Worm (Caenorhabditis elegans) whole organism, L1 larva: Measurements from ENCODE around the gene F23H11.5.

Experiments
- C16A3.4 ChIP-seq: fragments of 150-350 bp; optimal IDR thresholded peaks from 2 replicates; lab custom pipeline; 2014; ENCODE audit warnings: missing biosample characterization, missing genetic modification characterization
- C34B4.2 ChIP-seq: sonication (generic microtip); optimal IDR thresholded peaks from 2 replicates; lab custom pipeline; 2017; ENCODE audit warnings: mild to moderate bottlenecking, missing genetic modification characterization, missing compliant biosample characterization
- Y116A8C.19 ChIP-seq: sonication (generic microtip); optimal IDR thresholded peaks from 2 replicates; lab custom pipeline; 2016; ENCODE audit warnings: missing compliant biosample characterization, missing genetic modification characterization, borderline replicate concordance
- alr-1 ChIP-seq: fragments of 200-800 bp; sonication (Bioruptor generic); optimal IDR thresholded peaks from 2 replicates; lab custom pipeline; 2018; ENCODE audit warnings: borderline replicate concordance, mild to moderate bottlenecking, missing genetic modification characterization, missing compliant biosample characterization
- ama-1 ChIP-seq: fragments of 150-350 bp; optimal IDR thresholded peaks from 2 replicates; lab custom pipeline; 2014
- ceh-63 ChIP-seq: fragments of 200-800 bp; sonication (Bioruptor generic); optimal IDR thresholded peaks from 2 replicates; lab custom pipeline; 2018; ENCODE audit warnings: mild to moderate bottlenecking, missing genetic modification characterization, missing compliant biosample characterization
- ceh-8 ChIP-seq: fragments of 200-800 bp; sonication (Bioruptor generic); optimal IDR thresholded peaks from 2 replicates; lab custom pipeline; 2018; ENCODE audit warnings: mild to moderate bottlenecking, missing genetic modification characterization, moderate library complexity, missing compliant biosample characterization
- ceh-88 ChIP-seq: fragments of 200-800 bp; sonication (Bioruptor generic); IDR thresholded peaks from 2 replicates; pipeline ENCODE4 v1.3.6; 2022; ENCODE audit warnings: missing genetic modification characterization, missing compliant biosample characterization
- dsc-1 ChIP-seq: sonication (generic microtip); optimal IDR thresholded peaks from 2 replicates; lab custom pipeline; 2016; ENCODE audit warnings: mild to moderate bottlenecking, missing genetic modification characterization, missing compliant biosample characterization
- efl-1 ChIP-seq, 4 experiments: fragments of 150-350 bp; optimal IDR thresholded peaks in 3 of 4; peaks in 1 of 4; 1 replicate in 1 of 4; 2 replicates in 3 of 4; lab custom pipeline; 2014; ENCODE audit warnings: missing biosample characterization in 2 of 4, missing genetic modification characterization in 2 of 4, missing genetic modification reagents in 2 of 4
- efl-3 ChIP-seq: fragments of 200-800 bp; sonication (Bioruptor generic); optimal IDR thresholded peaks from 2 replicates; lab custom pipeline; 2018; ENCODE audit warnings: mild to moderate bottlenecking, missing genetic modification characterization, missing compliant biosample characterization
- elt-2 ChIP-seq: sonication (generic microtip); optimal IDR thresholded peaks from 2 replicates; lab custom pipeline; 2016; ENCODE audit warnings: missing genetic modification characterization, mild to moderate bottlenecking, inconsistent platforms, missing compliant biosample characterization, missing genetic modification reagents
- fkh-8 ChIP-seq: sonication (generic microtip); optimal IDR thresholded peaks from 2 replicates; lab custom pipeline; 2016; ENCODE audit warnings: mild to moderate bottlenecking, missing genetic modification characterization, missing compliant biosample characterization
- hlh-4 ChIP-seq: sonication (generic microtip); optimal IDR thresholded peaks from 2 replicates; lab custom pipeline; 2016; ENCODE audit warnings: mild to moderate bottlenecking, missing genetic modification characterization, missing compliant biosample characterization
- hpl-2 ChIP-seq: fragments of 150-350 bp; optimal IDR thresholded peaks from 2 replicates; lab custom pipeline; 2014; ENCODE audit warnings: missing biosample characterization, missing genetic modification reagents, missing genetic modification characterization
- irx-1 ChIP-seq: sonication (generic microtip); optimal IDR thresholded peaks from 2 replicates; lab custom pipeline; 2016; ENCODE audit warnings: missing genetic modification characterization, missing compliant biosample characterization
- jun-1 ChIP-seq: fragments of 150-350 bp; optimal IDR thresholded peaks from 2 replicates; lab custom pipeline; 2014; ENCODE audit warnings: missing biosample characterization, missing genetic modification reagents, missing genetic modification characterization
- lin-13 ChIP-seq: fragments of 150-350 bp; optimal IDR thresholded peaks from 2 replicates; lab custom pipeline; 2014; ENCODE audit warnings: missing biosample characterization, missing genetic modification reagents, missing genetic modification characterization
- lin-35 ChIP-seq, 2 experiments: fragments of 150-350 bp; optimal IDR thresholded peaks; 2 replicates each; lab custom pipeline; 2014; ENCODE audit warnings: missing biosample characterization in 2 of 2, missing genetic modification characterization in 2 of 2, missing genetic modification reagents in 2 of 2
- lin-39 ChIP-seq: fragments of 150-350 bp; optimal IDR thresholded peaks from 2 replicates; lab custom pipeline; 2014; ENCODE audit warnings: missing biosample characterization, missing genetic modification reagents, missing genetic modification characterization
- lir-3 ChIP-seq: sonication (generic microtip); optimal IDR thresholded peaks from 2 replicates; lab custom pipeline; 2016; ENCODE audit warnings: mild to moderate bottlenecking, missing genetic modification characterization, moderate library complexity, missing compliant biosample characterization; ENCODE audit not compliant: poor library complexity
- lsy-2 ChIP-seq, 2 experiments: fragments of 150-350 bp; optimal IDR thresholded peaks; 2 replicates each; lab custom pipeline; 2014; ENCODE audit warnings: missing biosample characterization in 2 of 2, missing genetic modification characterization in 2 of 2
- mab-9 ChIP-seq: fragments of 200-800 bp; sonication (Bioruptor generic); IDR thresholded peaks from 2 replicates; pipeline ENCODE4 v1.3.6; 2022; ENCODE audit warnings: missing genetic modification reagents, missing genetic modification characterization, missing compliant biosample characterization
- mdl-1 ChIP-seq, 2 experiments: fragments of 150-350 bp; optimal IDR thresholded peaks; 2 replicates each; lab custom pipeline; 2014 to 2017; ENCODE audit warnings: missing biosample characterization in 2 of 2, missing genetic modification characterization in 2 of 2, inconsistent platforms in 1 of 2
- mef-2 ChIP-seq: fragments of 150-350 bp; optimal IDR thresholded peaks from 2 replicates; lab custom pipeline; 2014; ENCODE audit warnings: missing biosample characterization, missing genetic modification characterization
- mep-1 ChIP-seq: fragments of 150-350 bp; optimal IDR thresholded peaks from 2 replicates; lab custom pipeline; 2014; ENCODE audit warnings: missing biosample characterization, missing genetic modification characterization
- nhr-12 ChIP-seq: sonication (generic microtip); optimal IDR thresholded peaks from 2 replicates; lab custom pipeline; 2017; ENCODE audit warnings: missing biosample characterization, missing genetic modification characterization
- nhr-19 ChIP-seq: fragments of 200-800 bp; sonication (Bioruptor generic); conservative IDR thresholded peaks from 2 replicates; pipeline ENCODE4 v1.3.6; 2022; ENCODE audit warnings: missing genetic modification characterization, missing compliant biosample characterization
- nhr-28 ChIP-seq: fragments of 150-350 bp; optimal IDR thresholded peaks from 2 replicates; lab custom pipeline; 2014; ENCODE audit warnings: missing biosample characterization, missing genetic modification characterization
- nhr-47 ChIP-seq: sonication (generic microtip); optimal IDR thresholded peaks from 2 replicates; lab custom pipeline; 2016; ENCODE audit warnings: mild to moderate bottlenecking, missing genetic modification characterization, moderate library complexity, missing compliant biosample characterization
- nhr-71 ChIP-seq: sonication (generic microtip); optimal IDR thresholded peaks from 2 replicates; lab custom pipeline; 2016; ENCODE audit warnings: mild to moderate bottlenecking, missing genetic modification characterization, moderate library complexity, missing compliant biosample characterization
- nhr-77 ChIP-seq: fragments of 150-350 bp; optimal IDR thresholded peaks from 2 replicates; lab custom pipeline; 2014; ENCODE audit warnings: missing biosample characterization, missing genetic modification characterization
- nhr-84 ChIP-seq: sonication (generic microtip); optimal IDR thresholded peaks from 2 replicates; lab custom pipeline; 2017; ENCODE audit warnings: missing biosample characterization, missing genetic modification characterization
- pag-3 ChIP-seq: sonication (generic microtip); optimal IDR thresholded peaks from 2 replicates; lab custom pipeline; 2017; ENCODE audit warnings: missing genetic modification characterization, mild to moderate bottlenecking, missing compliant biosample characterization, antibody characterized with exemption, borderline replicate concordance; ENCODE audit not compliant: insufficient read depth
- pax-3 ChIP-seq: fragments of 200-800 bp; sonication (Bioruptor generic); optimal IDR thresholded peaks from 2 replicates; lab custom pipeline; 2018; ENCODE audit warnings: mild to moderate bottlenecking, missing genetic modification characterization, moderate library complexity, missing compliant biosample characterization
- rnt-1 ChIP-seq: sonication (generic microtip); optimal IDR thresholded peaks from 2 replicates; lab custom pipeline; 2016; ENCODE audit warnings: mild to moderate bottlenecking, missing genetic modification characterization, moderate library complexity, missing compliant biosample characterization
- skn-1 ChIP-seq: fragments of 150-350 bp; optimal IDR thresholded peaks from 2 replicates; lab custom pipeline; 2014; ENCODE audit warnings: missing biosample characterization, missing genetic modification characterization
- snu-23 ChIP-seq: sonication (generic microtip); optimal IDR thresholded peaks from 2 replicates; lab custom pipeline; 2016; ENCODE audit warnings: missing genetic modification characterization, missing compliant biosample characterization
- sox-4 ChIP-seq: sonication (generic microtip); optimal IDR thresholded peaks from 2 replicates; lab custom pipeline; 2016; ENCODE audit warnings: missing genetic modification characterization, missing compliant biosample characterization
- swsn-7 ChIP-seq: sonication (generic microtip); optimal IDR thresholded peaks from 2 replicates; lab custom pipeline; 2016; ENCODE audit warnings: missing genetic modification characterization, missing compliant biosample characterization
- unc-130 ChIP-seq: fragments of 150-350 bp; optimal IDR thresholded peaks from 2 replicates; lab custom pipeline; 2017; ENCODE audit warnings: missing biosample characterization, missing genetic modification characterization, inconsistent platforms
- unc-30 ChIP-seq: sonication (generic microtip); optimal IDR thresholded peaks from 2 replicates; lab custom pipeline; 2017; ENCODE audit warnings: missing biosample characterization, missing genetic modification characterization
- unc-62 ChIP-seq: fragments of 150-350 bp; optimal IDR thresholded peaks from 2 replicates; lab custom pipeline; 2014; ENCODE audit warnings: missing biosample characterization, missing genetic modification reagents, missing genetic modification characterization
- vab-15 ChIP-seq: sonication (generic microtip); optimal IDR thresholded peaks from 2 replicates; lab custom pipeline; 2017; ENCODE audit warnings: missing genotype, mild to moderate bottlenecking, missing genetic modification characterization, missing compliant biosample characterization
- xbp-1 ChIP-seq: sonication (generic microtip); optimal IDR thresholded peaks from 2 replicates; lab custom pipeline; 2016; ENCODE audit warnings: missing genetic modification characterization, missing compliant biosample characterization
- zip-4 ChIP-seq: fragments of 200-800 bp; sonication (Bioruptor generic); optimal IDR thresholded peaks from 2 replicates; lab custom pipeline; 2018; ENCODE audit warnings: mild to moderate bottlenecking, missing genetic modification characterization, moderate library complexity, missing compliant biosample characterization
- ztf-11 ChIP-seq, 2 experiments: sonication (generic microtip); optimal IDR thresholded peaks; 2 replicates each; lab custom pipeline; 2016 to 2017; ENCODE audit warnings: missing genetic modification characterization in 2 of 2, missing biosample characterization in 1 of 2, missing compliant biosample characterization in 1 of 2
- ztf-4 ChIP-seq: fragments of 150-350 bp; optimal IDR thresholded peaks from 2 replicates; lab custom pipeline; 2014; ENCODE audit warnings: missing biosample characterization, missing genetic modification characterization

F23H11.5 gene

ce11 chrIII:888983-889549 lies 21.3 kb downstream of the F23H11.5 start (continued):
- no peak for TF ChIP-seq lir-3 (tag; lab: Kevin White, UChicago)
- no peak for TF ChIP-seq hpl-2 (GFP tag; lab: Kevin White, UChicago)
- no peak for TF ChIP-seq lin-35 (GFP tag; optimal IDR thresholded peaks at IDR 0.05; lab: Kevin White, UChicago)
- TF ChIP-seq vab-15 (tag; lab: Kevin White, UChicago) = no peak
- no peak for TF ChIP-seq rnt-1 (tag; lab: Kevin White, UChicago)
- no peak for TF ChIP-seq irx-1 (tag; lab: Kevin White, UChicago)
- TF ChIP-seq efl-1 (optimal IDR thresholded peaks at IDR 0.05; lab: Kevin White, UChicago) = peak in 1 of 2 experiments; percentile 7
- TF ChIP-seq efl-1 (GFP tag; optimal IDR thresholded peaks at IDR 0.05 in 1 of 2; lab: Kevin White, UChicago) = peak; percentile 16 to 28
- TF ChIP-seq lsy-2 (tag; optimal IDR thresholded peaks at IDR 0.05; lab: Kevin White, UChicago) = peak; percentile 49 to 73
- no peak for TF ChIP-seq nhr-12 (tag; lab: Kevin White, UChicago)
- TF ChIP-seq ztf-4 (tag; lab: Kevin White, UChicago) = no peak
- no peak for TF ChIP-seq mep-1 (tag; lab: Kevin White, UChicago)
- TF ChIP-seq snu-23 (GFP tag; lab: Kevin White, UChicago) = no peak
- TF ChIP-seq pag-3 (tag; lab: Kevin White, UChicago) = no peak
- peak; percentile 1 for TF ChIP-seq nhr-47
- TF ChIP-seq ztf-11 (tag; optimal IDR thresholded peaks at IDR 0.05; lab: Kevin White, UChicago) = no peak
- no peak for TF ChIP-seq nhr-28 (tag; lab: Kevin White, UChicago)
- TF ChIP-seq swsn-7 = no peak
- TF ChIP-seq elt-2 (tag; lab: Kevin White, UChicago) = no peak
- TF ChIP-seq unc-130 = no peak
- TF ChIP-seq ceh-8 (GFP tag; lab: Kevin White, UChicago) = no peak

ce11 chrIII:887874-888299 lies 22.5 kb downstream of the F23H11.5 start:
- TF ChIP-seq nhr-19 (GFP tag; lab: Robert Waterston, UW) (peak; percentile 57), rnt-1 (tag; lab: Kevin White, UChicago) (peak; percentile 75), mef-2 (tag; lab: Kevin White, UChicago) (no peak), mdl-1 (tag; optimal IDR thresholded peaks at IDR 0.05; lab: Kevin White, UChicago) (peak; percentile 55 to 69), xbp-1 (tag; lab: Kevin White, UChicago) (peak; percentile 65), ceh-88 (GFP tag; lab: Robert Waterston, UW) (no peak; the same call in 1 of the 2 replicates), snu-23 (GFP tag; lab: Kevin White, UChicago) (peak; percentile 85), nhr-84 (no peak), hlh-4 (no peak), lin-35 (GFP tag; optimal IDR thresholded peaks at IDR 0.05; lab: Kevin White, UChicago) (peak; percentile 49 to 50), zip-4 (no peak), fkh-8 (tag; lab: Kevin White, UChicago) (peak; percentile 90), unc-62 (GFP tag; lab: Kevin White, UChicago) (no peak), nhr-28 (tag; lab: Kevin White, UChicago) (no peak), ceh-63 (GFP tag; lab: Kevin White, UChicago) (peak; percentile 2), nhr-77 (peak; percentile 40), vab-15 (tag; lab: Kevin White, UChicago) (no peak), nhr-47 (peak; percentile 84), C16A3.4 (tag; lab: Kevin White, UChicago) (peak; percentile 40), Y116A8C.19 (tag; lab: Kevin White, UChicago) (no peak), pax-3 (tag; lab: Kevin White, UChicago) (peak; percentile 27), lin-39 (tag; lab: Kevin White, UChicago) (no peak), nhr-71 (tag; lab: Kevin White, UChicago) (peak; percentile 88), sox-4 (tag; lab: Kevin White, UChicago) (peak; percentile 49), lin-13 (GFP tag; lab: Kevin White, UChicago) (no peak), ama-1 (lab: Kevin White, UChicago) (no peak), jun-1 (tag; lab: Kevin White, UChicago) (peak; percentile 77), pag-3 (tag; lab: Kevin White, UChicago) (no peak), dsc-1 (tag; lab: Kevin White, UChicago) (peak; percentile 49), unc-30 (tag; lab: Kevin White, UChicago) (no peak), lsy-2 (tag; optimal IDR thresholded peaks at IDR 0.05; lab: Kevin White, UChicago) (peak; percentile 62 to 76), ztf-4 (tag; lab: Kevin White, UChicago) (no peak), skn-1 (tag; lab: Kevin White, UChicago) (peak; percentile 56), mab-9 (GFP tag; lab: Robert Waterston, UW) (peak; percentile 48; the same call in 1 of the 2 replicates), alr-1 (tag; lab: Kevin White, UChicago) (no peak), C34B4.2 (tag; lab: Kevin White, UChicago) (no peak), efl-3 (GFP tag; lab: Kevin White, UChicago) (no peak)
